Worm (Caenorhabditis elegans): ENCODE measurements around the gene egl-43.

Gene egl-43

DNA sequence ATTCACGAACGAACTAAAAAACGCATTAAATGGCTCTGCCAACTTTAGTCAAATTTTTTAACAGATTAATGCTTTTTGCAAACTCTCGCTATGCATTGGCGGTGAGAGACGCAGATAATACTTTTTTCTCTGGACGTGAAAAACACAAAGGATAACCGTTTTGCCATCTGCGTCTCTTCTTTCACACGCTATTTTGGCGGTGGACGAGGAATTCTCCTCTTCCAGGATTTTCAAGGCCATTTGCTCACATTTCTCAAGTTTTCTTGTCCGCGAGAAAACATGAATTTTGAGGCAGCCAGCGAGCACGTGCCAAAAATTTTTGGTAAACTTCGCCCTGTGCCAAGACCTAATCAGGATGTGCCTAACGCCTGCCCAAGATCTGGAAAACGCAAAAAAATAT lies 24.0 kb upstream of the egl-43 start (continued):
- TF ChIP-seq ztf-18 (tag; optimal IDR thresholded peaks at IDR 0.05) (no peak), F52B5.7 (tag; optimal IDR thresholded peaks at IDR 0.05) (no peak), pha-4 (tag; optimal IDR thresholded peaks at IDR 0.05) (no peak), zfh-2 (GFP tag; conservative IDR thresholded peaks at IDR 0.05) (0 out of 2 replicates have a peak, but pooled peaks have one; percentile 20), mel-28 (tag; optimal IDR thresholded peaks at IDR 0.05; ENCODE audit: borderline replicate concordance) (no peak), attf-3 (GFP tag; conservative IDR thresholded peaks at IDR 0.05) (no peak), B0336.3 (GFP tag; IDR thresholded peaks at IDR 0.05) (no peak), mcd-1 (GFP tag; IDR thresholded peaks at IDR 0.05) (peak; percentile 58), bed-2 (GFP tag; IDR thresholded peaks at IDR 0.05) (0 out of 2 replicates have a peak, but pooled peaks have one; percentile 37), Y67H2A.10 (GFP tag; conservative IDR thresholded peaks at IDR 0.05) (no peak), lin-54 (GFP tag; optimal IDR thresholded peaks at IDR 0.05) (peak; percentile 39), hlh-26 (GFP tag; conservative IDR thresholded peaks at IDR 0.05) (no peak), unc-130 (GFP tag; optimal IDR thresholded peaks at IDR 0.05) (no peak), F33H1.4 (GFP tag; IDR thresholded peaks at IDR 0.05) (no peak), hmg-20 (GFP tag; IDR thresholded peaks at IDR 0.05) (no peak), hlh-12 (tag; optimal IDR thresholded peaks at IDR 0.05) (no peak), ekl-4 (GFP tag; IDR thresholded peaks at IDR 0.05) (no peak), sptf-2 (GFP tag; optimal IDR thresholded peaks at IDR 0.05) (no peak), ama-1 (optimal IDR thresholded peaks at IDR 0.05) (no peak), ama-1 (GFP tag; optimal IDR thresholded peaks at IDR 0.05) (no peak), akir-1 (GFP tag; optimal IDR thresholded peaks at IDR 0.05) (no peak), nhr-120 (GFP tag; IDR thresholded peaks at IDR 0.05) (no peak), nfyb-1 (GFP tag; IDR thresholded peaks at IDR 0.05) (no peak), T26A5.8 (tag; optimal IDR thresholded peaks at IDR 0.05) (no peak)

DNA sequence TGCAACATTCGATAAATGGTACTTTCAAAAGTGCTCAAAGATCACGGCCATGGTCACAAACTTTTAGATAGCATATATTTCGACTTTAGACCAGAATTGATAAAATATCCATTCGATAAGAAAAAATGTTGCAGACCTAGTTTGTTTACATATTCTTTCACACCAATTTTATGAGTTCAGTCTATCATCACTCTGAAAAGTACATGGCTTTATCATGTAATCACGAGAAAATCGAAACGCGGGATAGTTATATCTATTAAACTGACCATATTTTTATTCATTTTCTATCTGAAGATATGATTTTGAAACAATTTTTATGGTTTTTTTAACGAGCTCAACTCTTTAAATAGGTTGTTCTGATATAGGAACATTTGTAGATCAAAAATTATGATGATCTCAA lies 23.5 kb upstream of the egl-43 start, which contains the start of gene pho-11:
Gene pho-11 (plus strand): TSS at position 374 of the 400 bp plus-strand sequence.
- no peak for TF ChIP-seq bed-2 (GFP tag; IDR thresholded peaks at IDR 0.05)
- TF ChIP-seq sea-2 (GFP tag; IDR thresholded peaks at IDR 0.05), result no peak
- TF ChIP-seq F23B12.7 (tag; optimal IDR thresholded peaks at IDR 0.05; ENCODE audit: insufficient read depth), result no peak
- no peak for TF ChIP-seq unc-130 (GFP tag; optimal IDR thresholded peaks at IDR 0.05)
- no peak for TF ChIP-seq F57A8.1 (GFP tag; optimal IDR thresholded peaks at IDR 0.05)
- no peak for TF ChIP-seq ets-4 (GFP tag; optimal IDR thresholded peaks at IDR 0.05)
- TF ChIP-seq ceh-79 (tag; optimal IDR thresholded peaks at IDR 0.05), result no peak
- no peak for TF ChIP-seq D2030.7 (GFP tag; IDR thresholded peaks at IDR 0.05)
- TF ChIP-seq dpff-1 (tag; optimal IDR thresholded peaks at IDR 0.05), result no peak
- TF ChIP-seq Y53F4B.3 (GFP tag; IDR thresholded peaks at IDR 0.05), result no peak
- no peak for TF ChIP-seq athp-1 (tag; optimal IDR thresholded peaks at IDR 0.05)
- TF ChIP-seq sptf-2 (GFP tag; optimal IDR thresholded peaks at IDR 0.05), result no peak
- TF ChIP-seq F52B5.7 (tag; optimal IDR thresholded peaks at IDR 0.05), result no peak
- TF ChIP-seq egrh-3 (GFP tag; IDR thresholded peaks at IDR 0.05), result no peak
- no peak for TF ChIP-seq nhr-120 (GFP tag; IDR thresholded peaks at IDR 0.05)
- no peak for TF ChIP-seq pbrm-1 (GFP tag; IDR thresholded peaks at IDR 0.05)
- TF ChIP-seq lin-40 (tag; optimal IDR thresholded peaks at IDR 0.05), result no peak
- no peak for TF ChIP-seq lin-26 (GFP tag; IDR thresholded peaks at IDR 0.05)
- no peak for TF ChIP-seq akir-1 (GFP tag; optimal IDR thresholded peaks at IDR 0.05)
- TF ChIP-seq nhr-80 (tag; optimal IDR thresholded peaks at IDR 0.05), result no peak

DNA sequence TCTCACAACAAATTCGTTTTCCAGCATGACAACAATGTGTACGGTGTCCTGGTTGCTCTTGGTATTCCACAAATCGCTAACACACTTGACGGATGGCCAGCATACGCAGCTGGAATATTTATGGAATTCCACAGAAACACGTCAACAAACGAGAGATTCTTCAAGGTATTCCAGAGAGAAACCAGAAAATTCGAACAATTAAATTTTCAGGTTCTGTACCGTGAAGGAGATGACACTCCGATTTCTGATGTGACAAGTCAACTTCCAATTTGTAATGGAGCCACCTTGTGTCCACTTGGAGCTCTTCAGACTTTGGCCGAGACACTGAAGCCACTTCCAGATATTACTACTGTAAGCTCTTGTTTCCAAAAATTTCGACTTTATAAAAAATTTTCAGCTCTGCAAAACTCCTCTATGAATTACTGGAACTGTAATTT lies 21.0 kb upstream of the egl-43 start:
- TF ChIP-seq ets-4 (GFP tag; optimal IDR thresholded peaks at IDR 0.05), result no peak
- no peak for TF ChIP-seq lin-54 (GFP tag; optimal IDR thresholded peaks at IDR 0.05)
- TF ChIP-seq nhr-179 (tag; optimal IDR thresholded peaks at IDR 0.05), result no peak
- 0 out of 2 replicates have a peak, but pooled peaks have one; percentile 14 for TF ChIP-seq pbrm-1 (GFP tag; IDR thresholded peaks at IDR 0.05)
- no peak for TF ChIP-seq snpc-4 (GFP tag; optimal IDR thresholded peaks at IDR 0.05)
- peak in 1 of 4 experiments; percentile 3 for TF ChIP-seq snpc-4 (tag; optimal IDR thresholded peaks at IDR 0.05)
- TF ChIP-seq xnd-1 (tag; optimal IDR thresholded peaks at IDR 0.05), result no peak
- 0 out of 2 replicates have a peak, but pooled peaks have one; percentile 17 for TF ChIP-seq cebp-2 (GFP tag; IDR thresholded peaks at IDR 0.05)
- peak; percentile 41 for TF ChIP-seq nhr-90 (tag; optimal IDR thresholded peaks at IDR 0.05)
- no peak for TF ChIP-seq rpc-1 (optimal IDR thresholded peaks at IDR 0.05)
- no peak for TF ChIP-seq rpc-1 (tag; optimal IDR thresholded peaks at IDR 0.05)
- peak; percentile 21 for TF ChIP-seq ztf-22 (GFP tag; optimal IDR thresholded peaks at IDR 0.05)
- no peak for TF ChIP-seq F10E7.11 (tag; optimal IDR thresholded peaks at IDR 0.05)
- TF ChIP-seq F37B4.10 (GFP tag; IDR thresholded peaks at IDR 0.05), result no peak
